Worm (Caenorhabditis elegans): ENCODE results near the gene arrd-7.
A peak's percentile ranks its signal among the peaks of the same experiment; 100 is the strongest.

arrd-7 gene

DNA sequence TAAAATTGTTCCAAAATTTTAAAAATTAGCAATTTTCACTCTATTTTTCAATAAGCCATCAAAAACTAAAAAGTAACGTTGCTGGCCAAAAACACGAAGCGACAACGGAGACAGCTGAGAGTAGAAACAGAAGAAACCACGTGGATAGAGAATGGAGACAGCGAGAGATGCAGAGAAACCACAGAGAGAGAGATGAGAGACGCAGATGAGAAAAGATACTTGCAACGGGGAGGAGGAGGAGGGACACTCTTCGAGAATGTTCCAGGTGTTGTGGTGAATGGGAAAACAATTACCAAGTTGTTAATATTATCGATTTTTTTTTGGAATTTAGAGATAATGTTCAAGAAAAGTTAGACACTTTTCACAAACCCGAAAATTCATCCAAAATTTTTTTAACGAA lies 39.9 kb upstream of the arrd-7 start (continued):
- TF ChIP-seq egl-27 (tag; optimal IDR thresholded peaks at IDR 0.05) (no peak), R02D3.7 (tag; optimal IDR thresholded peaks at IDR 0.05) (no peak), T26A8.4 (GFP tag; IDR thresholded peaks at IDR 0.05) (peak; percentile 91), F49E8.2 (tag; optimal IDR thresholded peaks at IDR 0.05; ENCODE audit: borderline replicate concordance) (no peak), dmd-8 (GFP tag; IDR thresholded peaks at IDR 0.05) (no peak), aha-1 (tag) (peak; percentile 98), ceh-82 (tag; optimal IDR thresholded peaks at IDR 0.05) (no peak), duxl-1 (tag; optimal IDR thresholded peaks at IDR 0.05; ENCODE audit: poor library complexity) (peak; percentile 55), lir-3 (tag; optimal IDR thresholded peaks at IDR 0.05) (no peak), egl-43 (GFP tag; IDR thresholded peaks at IDR 0.05) (peak; percentile 77), lin-1 (GFP tag; IDR thresholded peaks at IDR 0.05) (0 out of 2 replicates have a peak, but pooled peaks have one; percentile 30), Y48G9A.11 (GFP tag; IDR thresholded peaks at IDR 0.05) (no peak), mep-1 (tag; optimal IDR thresholded peaks at IDR 0.05) (peak; percentile 94), dpl-1 (GFP tag; optimal IDR thresholded peaks at IDR 0.05) (peak; percentile 80), php-3 (GFP tag; IDR thresholded peaks at IDR 0.05) (peak; percentile 81), set-16 (GFP tag; IDR thresholded peaks at IDR 0.05) (peak; percentile 70), nhr-11 (tag; optimal IDR thresholded peaks at IDR 0.05) (peak; percentile 97), unc-130 (GFP tag; optimal IDR thresholded peaks at IDR 0.05) (no peak), Y105C5A.15 (GFP tag; IDR thresholded peaks at IDR 0.05) (0 out of 2 replicates have a peak, but pooled peaks have one; percentile 29), fos-1 (tag; optimal IDR thresholded peaks at IDR 0.05) (no peak), nhr-76 (tag; optimal IDR thresholded peaks at IDR 0.05) (peak; percentile 51), ZK546.5 (tag; optimal IDR thresholded peaks at IDR 0.05) (no peak), sdz-12 (GFP tag; optimal IDR thresholded peaks at IDR 0.05) (no peak), nhr-10 (tag; optimal IDR thresholded peaks at IDR 0.05) (peak; percentile 85), lsy-2 (tag; optimal IDR thresholded peaks at IDR 0.05) (peak; percentile 78 to 93), lin-13 (GFP tag; optimal IDR thresholded peaks at IDR 0.05) (peak; percentile 69), nhr-25 (tag; optimal IDR thresholded peaks at IDR 0.05; ENCODE audit: borderline replicate concordance, insufficient read depth) (peak; percentile 64), F37D6.2 (tag; optimal IDR thresholded peaks at IDR 0.05) (peak; percentile 74), skn-1 (tag; optimal IDR thresholded peaks at IDR 0.05) (peak; percentile 42), nhr-48 (tag; optimal IDR thresholded peaks at IDR 0.05) (peak; percentile 89), mdl-1 (tag; optimal IDR thresholded peaks at IDR 0.05) (peak; percentile 94 to 99), mxl-2 (GFP tag; conservative IDR thresholded peaks at IDR 0.05) (no peak), nhr-237 (tag; optimal IDR thresholded peaks at IDR 0.05) (no peak), daf-19 (GFP tag; conservative IDR thresholded peaks at IDR 0.05) (no peak), daf-16 (GFP tag; optimal IDR thresholded peaks at IDR 0.05) (peak; percentile 78 to 97), daf-16 (tag; optimal IDR thresholded peaks at IDR 0.05) (peak; percentile 94), nhr-42 (GFP tag; IDR thresholded peaks at IDR 0.05) (peak; percentile 63; the same call in 1 of the 2 replicates), ceh-28 (tag; optimal IDR thresholded peaks at IDR 0.05) (peak; percentile 67), unc-62 (GFP tag; optimal IDR thresholded peaks at IDR 0.05 in 1 of 2) (peak in 1 of 2 experiments; percentile 99), unc-62 (tag; optimal IDR thresholded peaks at IDR 0.05) (no peak)

DNA sequence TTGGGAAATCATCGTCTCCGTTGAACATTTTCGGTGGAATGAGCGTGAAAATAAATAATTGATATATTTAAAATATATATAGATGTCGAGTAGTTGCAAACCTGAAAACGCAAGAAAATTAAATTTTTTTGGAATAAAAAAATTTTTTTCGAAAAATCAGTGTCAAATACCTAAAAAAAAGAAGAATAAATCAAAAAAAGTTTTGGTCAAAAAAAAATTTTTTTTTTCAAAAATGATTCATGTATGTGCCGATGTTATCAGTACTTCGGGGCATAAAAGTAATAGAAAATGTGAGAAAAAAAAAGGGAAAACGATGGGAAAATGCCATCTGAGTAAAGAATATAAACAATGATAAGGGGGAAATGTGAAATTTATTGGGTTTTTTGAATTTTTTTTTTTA lies 37.5 kb upstream of the arrd-7 start, which contains the start of gene Y17G7B.17:
Gene Y17G7B.17, minus strand, starts transcription at position 101 of the 400 bp plus-strand sequence.
- TF ChIP-seq nhr-28 (tag; optimal IDR thresholded peaks at IDR 0.05) (peak; percentile 21), php-3 (GFP tag; IDR thresholded peaks at IDR 0.05) (peak; percentile 35; the same call in 1 of the 2 replicates), pqm-1 (tag; optimal IDR thresholded peaks at IDR 0.05) (peak; percentile 4), nhr-76 (tag; optimal IDR thresholded peaks at IDR 0.05) (no peak), daf-16 (GFP tag; optimal IDR thresholded peaks at IDR 0.05) (no peak), daf-16 (tag; optimal IDR thresholded peaks at IDR 0.05) (no peak)

All from whole organism, L4 larva.